Fruit fly (Drosophila melanogaster): ENCODE results near the gene CG18094.

Gene CG18094

DNA sequence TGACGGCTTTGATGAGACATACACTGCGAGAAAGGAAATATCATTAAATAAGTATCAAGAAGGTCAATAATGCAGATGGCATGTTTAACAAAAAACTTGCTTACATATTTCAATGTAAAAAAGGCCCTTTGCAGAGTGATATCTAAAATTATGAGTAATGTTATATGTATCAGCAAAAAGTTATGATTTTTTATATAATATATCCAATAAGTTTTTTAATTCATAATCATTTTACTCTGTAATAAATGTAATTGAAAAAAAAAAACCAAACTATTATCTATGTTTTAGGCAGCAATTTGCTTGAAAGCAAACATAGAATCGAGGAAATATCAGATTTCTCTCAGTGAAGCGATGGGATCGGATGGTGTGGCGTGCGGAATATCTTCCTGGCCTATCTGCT is 20.3 kb upstream of the CG18094 start (continued):
- no peak for TF ChIP-seq CG7271 (tag; optimal IDR thresholded peaks at IDR 0.05)
- no peak for TF ChIP-seq sima (GFP tag; optimal IDR thresholded peaks at IDR 0.05)
- no peak for TF ChIP-seq unpg (GFP tag; optimal IDR thresholded peaks at IDR 0.05)
- TF ChIP-seq emc (GFP tag; optimal IDR thresholded peaks at IDR 0.05): no peak
- TF ChIP-seq nmo (GFP tag; optimal IDR thresholded peaks at IDR 0.05): peak; percentile 30
- TF ChIP-seq HHEX (GFP tag; optimal IDR thresholded peaks at IDR 0.05): no peak
- no peak for TF ChIP-seq so (GFP tag; IDR thresholded peaks at IDR 0.05)
- TF ChIP-seq caup (GFP tag; optimal IDR thresholded peaks at IDR 0.05; ENCODE audit: severe bottlenecking): no peak
- TF ChIP-seq ro (GFP tag; IDR thresholded peaks at IDR 0.05): no peak
- TF ChIP-seq Bdp1 (GFP tag; optimal IDR thresholded peaks at IDR 0.05): no peak
- TF ChIP-seq phol (tag; optimal IDR thresholded peaks at IDR 0.05): peak; percentile 34
- TF ChIP-seq Rfx (GFP tag; IDR thresholded peaks at IDR 0.05): no peak
- TF ChIP-seq CG15011 (GFP tag; optimal IDR thresholded peaks at IDR 0.05): no peak
- peak; percentile 7 for TF ChIP-seq D19A (tag; optimal IDR thresholded peaks at IDR 0.05)
- TF ChIP-seq salm (tag; optimal IDR thresholded peaks at IDR 0.05): no peak
- no peak for TF ChIP-seq slp2 (GFP tag; optimal IDR thresholded peaks at IDR 0.05)
- no peak for TF ChIP-seq lov (optimal IDR thresholded peaks at IDR 0.05)
- TF ChIP-seq lov (GFP tag; IDR thresholded peaks at IDR 0.05): no peak
- no peak for TF ChIP-seq ERR (GFP tag; optimal IDR thresholded peaks at IDR 0.05)
- TF ChIP-seq aop (GFP tag; IDR thresholded peaks at IDR 0.05): no peak
- peak; percentile 54 for TF ChIP-seq CG11504 (tag; optimal IDR thresholded peaks at IDR 0.05)
- TF ChIP-seq bab2 (GFP tag; optimal IDR thresholded peaks at IDR 0.05): no peak
- peak; percentile 37 for TF ChIP-seq CG14710 (tag; optimal IDR thresholded peaks at IDR 0.05)
- no peak for TF ChIP-seq Nf-YA (GFP tag; IDR thresholded peaks at IDR 0.05)
- TF ChIP-seq CG12769 (tag; optimal IDR thresholded peaks at IDR 0.05): no peak
- TF ChIP-seq Dip2 (GFP tag; IDR thresholded peaks at IDR 0.05): no peak
- TF ChIP-seq Fer2 (tag; optimal IDR thresholded peaks at IDR 0.05): no peak
- TF ChIP-seq CkIIα-i1 (GFP tag; IDR thresholded peaks at IDR 0.05): no peak
- TF ChIP-seq usp (GFP tag; optimal IDR thresholded peaks at IDR 0.05): no peak
- TF ChIP-seq CG8765 (GFP tag; IDR thresholded peaks at IDR 0.05): no peak

DNA sequence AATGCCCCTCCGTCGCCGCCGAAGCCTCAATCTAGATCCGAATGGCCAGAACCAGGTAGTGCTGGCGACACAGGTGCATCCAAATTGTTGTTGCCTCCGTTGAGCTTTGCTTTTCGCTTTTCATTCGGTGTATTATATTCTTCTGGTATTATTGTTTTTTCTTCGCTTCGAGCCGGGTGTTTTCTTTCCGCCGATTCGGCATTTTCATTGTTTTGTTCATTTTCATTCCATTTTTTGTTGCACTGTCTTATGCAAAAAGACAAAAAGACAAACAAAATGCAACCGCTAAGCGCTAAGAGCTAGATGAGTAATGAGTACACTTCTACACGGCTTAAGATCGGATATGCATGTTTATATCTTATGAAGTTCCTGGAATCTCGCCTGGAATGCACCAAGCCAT is 17.8 kb upstream of the CG18094 start:
- TF ChIP-seq Stat92E (GFP tag; optimal IDR thresholded peaks at IDR 0.05) (no peak), CG15269 (tag; optimal IDR thresholded peaks at IDR 0.05) (no peak), CG9215 (GFP tag; IDR thresholded peaks at IDR 0.05) (no peak), prd (optimal IDR thresholded peaks at IDR 0.05) (no peak), prd (GFP tag; IDR thresholded peaks at IDR 0.05) (no peak), Neu2 (GFP tag; optimal IDR thresholded peaks at IDR 0.05; ENCODE audit: borderline replicate concordance) (no peak), CG13894 (tag; optimal IDR thresholded peaks at IDR 0.05) (no peak), CG8089 (GFP tag; optimal IDR thresholded peaks at IDR 0.05) (no peak), B-H2 (GFP tag; optimal IDR thresholded peaks at IDR 0.05) (no peak), CG1647 (GFP tag; optimal IDR thresholded peaks at IDR 0.05) (no peak), Hr3 (GFP tag; optimal IDR thresholded peaks at IDR 0.05) (no peak), gem (tag; optimal IDR thresholded peaks at IDR 0.05) (no peak), CG12071 (GFP tag; optimal IDR thresholded peaks at IDR 0.05) (no peak), CG9797 (GFP tag; optimal IDR thresholded peaks at IDR 0.05) (no peak), Lim3 (GFP tag; IDR thresholded peaks at IDR 0.05) (no peak), CG18619 (GFP tag; optimal IDR thresholded peaks at IDR 0.05) (no peak), kah (GFP tag; optimal IDR thresholded peaks at IDR 0.05) (no peak), luna (GFP tag; optimal IDR thresholded peaks at IDR 0.05) (no peak), ash1 (GFP tag; optimal IDR thresholded peaks at IDR 0.05) (no peak), CkIIα-i1 (GFP tag; IDR thresholded peaks at IDR 0.05) (no peak)
